Worm (Caenorhabditis elegans) whole organism, L4 larva: Measurements from ENCODE around the gene F54H12.10.

Experiments
- ceh-82 ChIP-seq: sonication (generic microtip); optimal IDR thresholded peaks from 2 replicates; lab custom pipeline; 2017; ENCODE audit warnings: missing biosample characterization, missing genetic modification characterization
- lin-38 ChIP-seq: fragments of 200-800 bp; sonication (Bioruptor generic); IDR thresholded peaks from 2 replicates; pipeline ENCODE4 v1.3.6; 2022; ENCODE audit warnings: missing genetic modification reagents, missing genetic modification characterization, missing compliant biosample characterization
- nhr-77 ChIP-seq: fragments of 150-350 bp; optimal IDR thresholded peaks from 2 replicates; lab custom pipeline; 2014; ENCODE audit warnings: missing biosample characterization, missing genetic modification characterization
- pqm-1 ChIP-seq: sonication (generic microtip); optimal IDR thresholded peaks from 2 replicates; lab custom pipeline; 2017; ENCODE audit warnings: missing biosample characterization, missing genetic modification characterization

DNA sequence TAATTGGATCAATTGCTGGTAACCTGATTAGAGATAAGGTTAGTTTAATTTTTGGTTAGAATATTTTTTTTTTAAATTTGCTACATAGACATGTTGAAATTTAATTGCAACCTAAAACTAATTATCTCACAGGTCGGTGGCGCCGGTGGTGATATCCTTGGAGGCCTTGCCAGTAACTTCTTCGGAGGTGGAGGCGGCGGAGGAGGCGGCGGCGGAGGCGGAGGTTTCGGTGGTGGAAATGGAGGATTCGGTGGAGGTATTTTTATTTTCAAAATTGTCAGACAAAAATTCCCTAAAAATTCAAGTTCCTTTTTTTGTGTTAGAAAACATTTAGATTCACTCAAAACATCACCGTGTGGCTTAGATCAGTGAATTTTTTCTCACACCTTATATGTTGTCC, 22.5 kb upstream of the F54H12.10 start:
- no peak for TF ChIP-seq nhr-77 (tag; lab: Kevin White, UChicago)
- no peak for TF ChIP-seq ceh-82 (tag; lab: Kevin White, UChicago)
- no peak for TF ChIP-seq pqm-1
- TF ChIP-seq lin-38 (GFP tag; lab: Robert Waterston, UW) = no peak
